Worm (Caenorhabditis elegans): ENCODE results near the gene nprl-2.
"Not testable (repeated sequence)": the region's sequence is repeated elsewhere in the genome, so short reads cannot be mapped to it uniquely, and the experiment has no call there.

nprl-2 gene

DNA sequence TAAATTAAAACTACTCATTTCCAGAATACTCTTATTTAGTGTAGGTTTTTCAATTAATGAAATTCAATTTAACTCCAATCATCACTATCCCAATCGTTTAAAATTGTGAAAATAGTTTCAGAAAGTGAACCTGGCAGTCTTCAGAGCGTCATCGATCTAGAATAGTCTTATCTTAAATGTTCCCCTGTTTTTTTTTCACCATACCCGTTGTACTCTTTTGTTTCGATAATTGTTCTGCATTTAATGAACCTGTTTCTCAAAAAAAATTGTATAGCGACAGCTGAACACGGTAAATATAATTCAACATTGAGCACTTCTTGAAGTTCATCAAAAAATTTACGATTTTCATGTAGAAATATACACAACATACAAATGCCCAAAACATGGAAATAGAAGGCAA lies 5.4 kb upstream of the nprl-2 start:
- TF ChIP-seq ztf-29 (GFP tag; IDR thresholded peaks at IDR 0.05) (no peak), flt-1 (GFP tag; IDR thresholded peaks at IDR 0.05) (no peak), ztf-23 (GFP tag; IDR thresholded peaks at IDR 0.05) (no peak), med-1 (GFP tag; optimal IDR thresholded peaks at IDR 0.05; ENCODE audit: insufficient read depth) (no peak), cog-1 (tag; optimal IDR thresholded peaks at IDR 0.05) (no peak), tab-1 (GFP tag; IDR thresholded peaks at IDR 0.05) (no peak)

DNA sequence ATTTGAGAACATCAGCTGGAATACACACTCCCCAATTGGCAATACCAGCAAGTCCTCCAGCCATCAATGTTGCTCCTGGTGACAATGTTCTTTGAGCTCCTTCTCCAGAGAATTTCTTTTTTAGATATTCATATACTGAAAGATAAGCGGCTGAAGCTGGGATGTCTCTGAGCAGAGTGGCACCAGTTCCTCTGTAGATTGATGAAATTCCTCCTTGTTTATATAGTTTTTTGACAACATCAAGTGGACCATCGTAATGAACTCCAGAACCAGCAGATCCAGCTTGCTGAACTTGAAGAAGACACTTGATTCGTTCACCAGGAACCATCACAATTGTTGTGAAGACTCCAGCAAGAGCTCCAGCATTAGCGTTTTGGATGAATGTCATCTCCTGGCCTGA lies 4.5 kb upstream of the nprl-2 start:
- no peak for TF ChIP-seq med-1 (GFP tag; optimal IDR thresholded peaks at IDR 0.05; ENCODE audit: insufficient read depth)
- no peak for TF ChIP-seq cog-1 (tag; optimal IDR thresholded peaks at IDR 0.05)
- no peak for TF ChIP-seq ztf-29 (GFP tag; IDR thresholded peaks at IDR 0.05)
- no peak for TF ChIP-seq tab-1 (GFP tag; IDR thresholded peaks at IDR 0.05)
- no peak for TF ChIP-seq flt-1 (GFP tag; IDR thresholded peaks at IDR 0.05)
- TF ChIP-seq ztf-23 (GFP tag; IDR thresholded peaks at IDR 0.05), result no peak
- no peak for TF ChIP-seq T22C8.4 (GFP tag; IDR thresholded peaks at IDR 0.05)
- no peak for TF ChIP-seq ref-1 (GFP tag; conservative IDR thresholded peaks at IDR 0.05)
- no peak for TF ChIP-seq klf-2 (GFP tag; conservative IDR thresholded peaks at IDR 0.05)

- no peak for TF ChIP-seq klf-2 (GFP tag; conservative IDR thresholded peaks at IDR 0.05)
- no peak for TF ChIP-seq T22C8.4 (GFP tag; IDR thresholded peaks at IDR 0.05)
- no peak for TF ChIP-seq flt-1 (GFP tag; IDR thresholded peaks at IDR 0.05)
- TF ChIP-seq ref-1 (GFP tag; conservative IDR thresholded peaks at IDR 0.05), result no peak
Observed at ce11 chrIV:7552958-7553553, 3.6 kb upstream of the nprl-2 start, which contains the start of gene dif-1. Gene dif-1, minus strand, starts transcription at chrIV:7553008.

ce11 chrIV:7554351-7554750 lies 2.3 kb upstream of the nprl-2 start, which contains the start of gene F49E8.6:
Gene F49E8.6, minus strand, starts transcription at chrIV:7554667.
- TF ChIP-seq klf-2 (GFP tag; conservative IDR thresholded peaks at IDR 0.05) (no peak), flt-1 (GFP tag; IDR thresholded peaks at IDR 0.05) (no peak), ztf-23 (GFP tag; IDR thresholded peaks at IDR 0.05) (no peak), ztf-29 (GFP tag; IDR thresholded peaks at IDR 0.05) (no peak), cog-1 (tag; optimal IDR thresholded peaks at IDR 0.05) (no peak), T22C8.4 (GFP tag; IDR thresholded peaks at IDR 0.05) (no peak), ref-1 (GFP tag; conservative IDR thresholded peaks at IDR 0.05) (no peak), med-1 (GFP tag; optimal IDR thresholded peaks at IDR 0.05; ENCODE audit: insufficient read depth) (no peak), tab-1 (GFP tag; IDR thresholded peaks at IDR 0.05) (no peak)

ce11 chrIV:7558653-7559052 lies 2.0 kb downstream of the nprl-2 start:
- TF ChIP-seq flt-1 (GFP tag; IDR thresholded peaks at IDR 0.05), result no peak
- no peak for TF ChIP-seq ztf-29 (GFP tag; IDR thresholded peaks at IDR 0.05)
- TF ChIP-seq med-1 (GFP tag; optimal IDR thresholded peaks at IDR 0.05; ENCODE audit: insufficient read depth), result no peak
- TF ChIP-seq tab-1 (GFP tag; IDR thresholded peaks at IDR 0.05), result no peak
- no peak for TF ChIP-seq klf-2 (GFP tag; conservative IDR thresholded peaks at IDR 0.05)
- TF ChIP-seq ztf-23 (GFP tag; IDR thresholded peaks at IDR 0.05), result no peak

DNA sequence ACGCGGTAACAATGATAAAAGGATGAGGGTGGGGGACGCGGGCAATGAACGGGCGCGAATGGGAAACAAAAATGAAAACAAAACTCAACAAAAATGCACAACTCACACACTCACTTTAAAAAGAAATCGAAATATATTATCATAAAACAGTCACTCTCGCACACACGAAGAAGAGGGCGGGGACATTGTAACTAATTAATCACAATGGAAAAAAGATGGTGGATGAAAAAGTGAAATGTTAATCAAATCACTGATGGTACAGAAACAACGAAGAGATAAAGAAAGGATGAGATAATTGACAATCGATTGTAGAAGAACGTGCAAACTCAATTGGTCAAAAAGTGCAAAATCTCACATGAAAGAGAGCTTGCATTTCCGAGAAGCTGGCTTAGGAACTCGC lies 2.6 kb downstream of the nprl-2 start:
- no peak for TF ChIP-seq flt-1 (GFP tag; IDR thresholded peaks at IDR 0.05)
- no peak for TF ChIP-seq med-1 (GFP tag; optimal IDR thresholded peaks at IDR 0.05; ENCODE audit: insufficient read depth)
- TF ChIP-seq ref-1 (GFP tag; conservative IDR thresholded peaks at IDR 0.05), result no peak
- no peak for TF ChIP-seq ztf-29 (GFP tag; IDR thresholded peaks at IDR 0.05)

DNA sequence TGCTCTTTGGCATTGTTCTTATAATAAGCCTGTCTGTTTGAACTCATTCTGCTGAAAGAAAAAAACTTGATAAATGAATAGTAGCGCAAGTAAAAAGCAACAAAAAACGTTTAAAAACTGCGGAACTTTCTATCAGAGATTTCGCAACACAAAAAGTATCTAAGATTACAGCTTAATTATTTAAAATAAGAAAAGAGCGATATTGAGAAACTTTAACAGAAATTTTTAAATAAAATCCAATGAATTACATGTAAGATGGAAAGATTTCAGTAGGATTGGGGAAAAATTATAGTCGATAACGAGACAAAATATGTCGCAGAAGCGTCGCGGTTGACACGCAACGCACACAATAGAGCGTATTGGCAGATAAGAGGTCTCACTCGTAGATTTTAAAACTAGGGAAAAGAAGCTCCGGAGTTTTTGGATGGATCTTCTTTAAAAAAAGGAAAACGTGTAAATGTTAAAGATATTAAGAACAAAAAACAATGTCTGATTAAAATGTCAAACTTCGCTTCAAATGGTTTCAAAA lies 5.1 kb downstream of the nprl-2 start, which contains the start of gene ima-3:
ima-3 (minus strand) TSS at position 51 of the 529 bp plus-strand sequence.
- TF ChIP-seq ref-1 (GFP tag; conservative IDR thresholded peaks at IDR 0.05) (no peak), cog-1 (tag; optimal IDR thresholded peaks at IDR 0.05) (no peak), klf-2 (GFP tag; conservative IDR thresholded peaks at IDR 0.05) (no peak), ztf-23 (GFP tag; IDR thresholded peaks at IDR 0.05) (no peak), T22C8.4 (GFP tag; IDR thresholded peaks at IDR 0.05) (no peak), tab-1 (GFP tag; IDR thresholded peaks at IDR 0.05) (no peak), flt-1 (GFP tag; IDR thresholded peaks at IDR 0.05) (no peak), ztf-29 (GFP tag; IDR thresholded peaks at IDR 0.05) (no peak), med-1 (GFP tag; optimal IDR thresholded peaks at IDR 0.05; ENCODE audit: insufficient read depth) (no peak)

DNA sequence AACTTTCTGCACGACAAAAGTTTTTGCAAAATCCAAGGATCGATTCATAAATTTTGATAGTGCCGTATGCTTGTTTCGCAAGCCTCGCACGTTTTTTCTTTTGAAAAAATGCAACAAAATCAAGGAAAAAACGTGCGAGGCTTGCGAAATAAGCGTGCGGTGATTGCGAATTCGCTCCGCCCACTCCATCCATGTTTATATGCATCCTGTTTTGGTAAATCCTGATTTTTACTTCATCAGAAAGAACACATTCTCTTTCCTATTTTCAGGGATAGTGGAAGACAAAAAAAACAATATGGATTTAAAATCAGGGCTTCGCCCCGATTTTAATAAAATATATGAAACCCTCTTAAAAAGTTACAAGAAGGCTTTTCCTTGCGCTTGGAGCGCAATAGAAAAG lies 7.2 kb downstream of the nprl-2 start, which contains the start of gene F32E10.9:
F32E10.9 (minus strand) TSS at position 101 of the 400 bp plus-strand sequence.
- not testable (repeated sequence) for TF ChIP-seq T22C8.4 (GFP tag; IDR thresholded peaks at IDR 0.05); cog-1 (tag; optimal IDR thresholded peaks at IDR 0.05); klf-2 (GFP tag; conservative IDR thresholded peaks at IDR 0.05)

- TF ChIP-seq klf-2 (GFP tag; conservative IDR thresholded peaks at IDR 0.05) (no peak), ztf-29 (GFP tag; IDR thresholded peaks at IDR 0.05) (no peak), cog-1 (tag; optimal IDR thresholded peaks at IDR 0.05) (no peak)
Observed at ce11 chrIV:7567557-7568010, 11.0 kb downstream of the nprl-2 start, which contains the start of gene F32E10.8. Gene F32E10.8, plus strand, starts transcription at chrIV:7567607.

DNA sequence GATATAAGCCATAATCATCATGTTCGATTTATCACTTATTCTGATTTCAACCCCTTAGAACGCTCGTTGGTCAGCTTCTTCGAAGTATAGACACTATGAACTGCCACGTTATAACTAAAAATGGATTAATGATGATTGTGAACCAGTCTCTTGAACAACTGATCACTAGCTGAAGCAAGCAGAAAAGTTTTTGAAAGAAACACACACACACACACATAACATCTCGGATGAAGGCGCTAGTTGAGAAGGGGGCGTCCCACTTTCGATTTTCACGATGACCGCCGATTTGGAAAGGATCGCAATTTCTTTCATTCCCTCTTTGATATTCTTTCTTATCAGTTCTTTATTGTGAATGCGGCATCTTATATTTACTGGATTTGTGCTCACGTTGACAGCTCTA lies 12.0 kb downstream of the nprl-2 start, which contains the start of gene clec-180:
clec-180 (plus strand) TSS at position 301 of the 400 bp plus-strand sequence.
- no peak for TF ChIP-seq klf-2 (GFP tag; conservative IDR thresholded peaks at IDR 0.05)
- no peak for TF ChIP-seq ztf-29 (GFP tag; IDR thresholded peaks at IDR 0.05)

DNA sequence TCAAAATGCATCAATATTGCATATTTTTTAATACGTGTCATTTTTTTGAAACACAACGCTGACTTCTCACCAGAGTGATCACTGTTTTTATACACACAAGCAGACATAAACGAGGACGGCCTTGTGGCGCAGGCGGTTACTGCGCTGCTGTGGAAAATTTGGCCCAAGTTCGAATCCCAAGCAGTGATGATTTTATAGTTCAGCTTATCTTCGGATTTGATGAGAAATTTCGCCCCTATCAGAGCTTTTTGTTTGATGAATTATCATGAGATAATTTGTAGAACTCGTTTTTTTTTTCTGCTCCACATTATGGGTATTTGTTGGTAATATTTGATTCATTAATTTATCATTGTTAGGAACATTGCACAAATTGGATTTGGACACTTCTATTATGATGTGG lies 17.3 kb downstream of the nprl-2 start:
- TF ChIP-seq T22C8.4 (GFP tag; IDR thresholded peaks at IDR 0.05) (peak; percentile 94), med-1 (GFP tag; optimal IDR thresholded peaks at IDR 0.05; ENCODE audit: insufficient read depth) (peak; percentile 89), klf-2 (GFP tag; conservative IDR thresholded peaks at IDR 0.05) (peak; percentile 94), ztf-23 (GFP tag; IDR thresholded peaks at IDR 0.05) (peak; percentile 96), flt-1 (GFP tag; IDR thresholded peaks at IDR 0.05) (peak; percentile 97), ref-1 (GFP tag; conservative IDR thresholded peaks at IDR 0.05) (peak; percentile 92), tab-1 (GFP tag; IDR thresholded peaks at IDR 0.05) (peak; percentile 97), cog-1 (tag; optimal IDR thresholded peaks at IDR 0.05) (peak; percentile 89), ztf-29 (GFP tag; IDR thresholded peaks at IDR 0.05) (peak; percentile 97)

Measured in whole organism, midembryonic.